Worm (Caenorhabditis elegans): Measurements from ENCODE around the gene pkn-1.

The pkn-1 gene

DNA sequence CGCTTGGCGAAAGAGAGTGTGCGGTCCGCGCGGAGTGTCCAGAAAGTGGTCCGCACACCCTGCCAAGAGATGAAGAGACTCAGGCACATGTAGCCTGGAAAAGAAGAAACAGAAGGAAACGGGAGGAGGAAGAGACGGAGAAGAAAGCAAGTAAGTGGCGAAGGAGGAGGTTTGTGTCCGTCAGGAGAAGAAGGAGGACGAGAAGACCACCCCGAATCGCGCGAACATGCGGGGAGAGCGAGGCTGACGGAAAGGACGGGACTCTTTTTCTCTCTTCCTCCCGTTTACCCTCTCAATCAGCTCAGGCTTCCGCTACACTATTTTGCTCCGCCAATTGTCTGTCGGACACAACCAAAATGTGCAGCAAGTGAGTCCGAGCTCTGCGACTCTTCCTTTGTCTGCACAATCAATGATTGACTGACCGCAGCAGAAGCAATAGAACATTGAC is 38.5 kb downstream of the pkn-1 start (continued):
- TF ChIP-seq Y48G9A.11 (GFP tag; IDR thresholded peaks at IDR 0.05) = no peak
- peak; percentile 84 for TF ChIP-seq egl-43 (GFP tag; IDR thresholded peaks at IDR 0.05)
- TF ChIP-seq lin-39 (tag; optimal IDR thresholded peaks at IDR 0.05) = no peak

DNA sequence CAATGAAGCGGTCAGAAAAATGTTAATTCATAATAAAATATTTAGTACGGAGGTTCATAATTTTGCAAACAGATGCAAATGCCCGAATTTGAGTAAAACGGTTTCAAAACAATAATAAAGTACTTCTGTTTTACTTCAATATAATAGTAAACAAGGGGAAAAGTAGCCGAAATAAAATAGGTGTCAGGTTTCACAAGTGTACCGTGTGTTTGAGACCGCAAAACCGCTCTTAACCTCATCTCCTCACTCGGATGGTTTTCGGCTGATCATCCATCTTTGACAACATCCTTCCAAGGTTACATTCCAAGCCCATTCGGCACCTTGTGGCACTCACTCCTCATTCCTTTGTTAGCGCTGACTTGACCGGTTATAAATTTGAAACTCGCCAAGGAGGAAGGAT is 40.4 kb downstream of the pkn-1 start:
- no peak for TF ChIP-seq fos-1 (tag; optimal IDR thresholded peaks at IDR 0.05)

DNA sequence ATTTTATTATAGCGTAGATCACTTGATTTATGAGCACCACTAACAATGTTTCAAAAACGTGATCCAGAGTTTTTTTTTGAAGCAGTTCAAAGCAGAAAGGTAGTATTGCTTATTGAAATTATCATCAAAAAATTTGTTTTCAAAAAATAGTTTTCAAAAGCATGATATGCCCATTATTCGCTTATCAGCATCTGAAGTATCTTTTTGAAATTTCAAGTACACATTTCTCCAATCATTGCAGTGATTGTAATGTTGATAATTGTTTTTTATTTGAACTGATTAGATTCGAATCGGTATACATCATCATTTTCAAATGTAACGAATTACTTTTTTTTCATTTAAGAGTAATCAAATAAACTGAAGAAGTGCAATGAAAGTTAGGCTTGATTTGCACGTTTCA is 43.7 kb downstream of the pkn-1 start:
- peak; percentile 40 for TF ChIP-seq aha-1 (tag)
- TF ChIP-seq F37D6.2 (tag; optimal IDR thresholded peaks at IDR 0.05) = no peak
- peak; percentile 52 for TF ChIP-seq pqm-1 (tag; optimal IDR thresholded peaks at IDR 0.05)
- no peak for TF ChIP-seq lin-13 (GFP tag; optimal IDR thresholded peaks at IDR 0.05)
- peak in 1 of 2 experiments; percentile 32 for TF ChIP-seq unc-62 (GFP tag; optimal IDR thresholded peaks at IDR 0.05 in 1 of 2)
- TF ChIP-seq unc-62 (tag; optimal IDR thresholded peaks at IDR 0.05) = no peak
- TF ChIP-seq dve-1 (tag; optimal IDR thresholded peaks at IDR 0.05; ENCODE audit: insufficient read depth) = peak; percentile 41

DNA sequence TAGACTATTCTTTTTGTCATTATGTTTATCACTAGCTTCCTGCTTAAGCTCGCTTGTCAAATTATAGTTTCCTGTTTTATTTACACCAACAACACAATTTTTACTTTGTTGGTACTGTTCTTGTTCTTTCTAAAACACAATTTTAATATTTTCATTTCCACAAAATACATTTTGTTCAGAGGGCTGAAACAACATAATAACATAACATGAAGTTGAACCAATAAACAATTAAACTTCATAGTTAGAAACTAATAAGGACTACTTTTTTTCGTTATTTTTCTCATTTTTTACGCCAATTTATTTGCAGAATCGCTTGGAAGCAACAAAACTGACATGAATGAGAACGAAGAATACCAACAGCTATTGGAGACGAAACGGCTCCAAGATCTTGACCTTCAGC is 46.8 kb downstream of the pkn-1 start, which contains the start of gene C39B10.3:
Gene C39B10.3, plus strand, starts transcription at position 301 of the 400 bp plus-strand sequence.
- TF ChIP-seq egl-43 (GFP tag; IDR thresholded peaks at IDR 0.05) (no peak), jun-1 (tag; optimal IDR thresholded peaks at IDR 0.05) (no peak), zfp-3 (GFP tag; conservative IDR thresholded peaks at IDR 0.05) (no peak), spr-1 (tag; optimal IDR thresholded peaks at IDR 0.05) (no peak), F49E8.2 (tag; optimal IDR thresholded peaks at IDR 0.05; ENCODE audit: borderline replicate concordance) (no peak)

DNA sequence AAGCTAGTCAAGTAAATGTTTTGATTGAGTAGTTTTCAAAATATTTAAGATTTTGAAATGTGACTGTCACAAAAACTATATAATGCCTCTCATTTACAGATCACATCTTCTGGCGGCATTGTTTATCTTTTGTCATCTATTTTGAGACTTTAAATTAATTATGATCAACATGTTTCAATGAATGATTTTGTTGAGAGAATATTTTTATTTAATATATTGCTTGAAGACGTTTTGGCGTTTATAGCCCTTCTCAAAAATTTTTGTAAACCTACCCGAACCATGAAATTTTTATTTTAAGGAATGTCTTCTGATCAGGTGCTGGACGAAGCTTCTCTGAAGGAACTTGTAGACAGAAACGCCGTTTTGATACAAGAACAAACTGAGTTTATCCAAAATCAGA is 47.7 kb downstream of the pkn-1 start, which contains the start of gene C39B10.4:
Gene C39B10.4, plus strand, starts transcription at position 301 of the 400 bp plus-strand sequence.
- no peak for TF ChIP-seq zfp-3 (GFP tag; conservative IDR thresholded peaks at IDR 0.05)
- no peak for TF ChIP-seq mxl-3 (GFP tag; optimal IDR thresholded peaks at IDR 0.05)
- no peak for TF ChIP-seq rbr-2 (tag; optimal IDR thresholded peaks at IDR 0.05)

DNA sequence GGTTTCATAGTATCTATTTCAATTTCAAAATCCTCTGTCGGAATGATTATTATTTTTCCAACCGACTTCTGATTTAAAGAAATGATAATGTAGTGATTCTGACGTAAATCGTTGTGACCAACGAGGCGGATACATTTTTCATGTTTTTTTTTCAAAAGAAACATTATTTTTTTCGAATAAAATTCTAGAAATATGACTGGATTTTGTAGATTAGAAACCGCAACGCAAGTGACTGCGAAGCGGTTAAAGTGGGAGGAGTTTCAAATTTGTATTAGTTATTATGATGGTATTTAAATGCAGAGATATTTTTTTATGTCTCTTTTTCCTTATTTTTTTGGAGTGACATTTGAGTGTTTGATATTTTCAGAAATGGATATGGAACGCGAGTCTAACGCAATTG is 49.9 kb downstream of the pkn-1 start, which contains the start of gene C39B10.5:
Gene C39B10.5, plus strand, starts transcription at position 362 of the 400 bp plus-strand sequence.
- TF ChIP-seq unc-62 (GFP tag; optimal IDR thresholded peaks at IDR 0.05 in 1 of 2) (no peak), unc-62 (tag; optimal IDR thresholded peaks at IDR 0.05) (no peak), F49E8.2 (tag; optimal IDR thresholded peaks at IDR 0.05; ENCODE audit: borderline replicate concordance) (no peak), ceh-20 (GFP tag; IDR thresholded peaks at IDR 0.05) (no peak), lin-13 (GFP tag; optimal IDR thresholded peaks at IDR 0.05) (no peak), arid-1 (GFP tag; conservative IDR thresholded peaks at IDR 0.05) (no peak), php-3 (GFP tag; IDR thresholded peaks at IDR 0.05) (no peak), rbr-2 (tag; optimal IDR thresholded peaks at IDR 0.05) (no peak), ceh-44 (GFP tag; IDR thresholded peaks at IDR 0.05) (no peak), snpc-1.2 (GFP tag; IDR thresholded peaks at IDR 0.05) (no peak), dmd-9 (GFP tag; IDR thresholded peaks at IDR 0.05) (no peak), cey-2 (tag; optimal IDR thresholded peaks at IDR 0.05; ENCODE audit: borderline replicate concordance, insufficient read depth) (no peak), spr-3 (GFP tag; optimal IDR thresholded peaks at IDR 0.05) (no peak), fkh-10 (GFP tag; optimal IDR thresholded peaks at IDR 0.05) (no peak)

Data from whole organism, L4 larva.